Fruit fly (Drosophila melanogaster): Measurements from ENCODE around the gene mtrm.

Gene mtrm

DNA sequence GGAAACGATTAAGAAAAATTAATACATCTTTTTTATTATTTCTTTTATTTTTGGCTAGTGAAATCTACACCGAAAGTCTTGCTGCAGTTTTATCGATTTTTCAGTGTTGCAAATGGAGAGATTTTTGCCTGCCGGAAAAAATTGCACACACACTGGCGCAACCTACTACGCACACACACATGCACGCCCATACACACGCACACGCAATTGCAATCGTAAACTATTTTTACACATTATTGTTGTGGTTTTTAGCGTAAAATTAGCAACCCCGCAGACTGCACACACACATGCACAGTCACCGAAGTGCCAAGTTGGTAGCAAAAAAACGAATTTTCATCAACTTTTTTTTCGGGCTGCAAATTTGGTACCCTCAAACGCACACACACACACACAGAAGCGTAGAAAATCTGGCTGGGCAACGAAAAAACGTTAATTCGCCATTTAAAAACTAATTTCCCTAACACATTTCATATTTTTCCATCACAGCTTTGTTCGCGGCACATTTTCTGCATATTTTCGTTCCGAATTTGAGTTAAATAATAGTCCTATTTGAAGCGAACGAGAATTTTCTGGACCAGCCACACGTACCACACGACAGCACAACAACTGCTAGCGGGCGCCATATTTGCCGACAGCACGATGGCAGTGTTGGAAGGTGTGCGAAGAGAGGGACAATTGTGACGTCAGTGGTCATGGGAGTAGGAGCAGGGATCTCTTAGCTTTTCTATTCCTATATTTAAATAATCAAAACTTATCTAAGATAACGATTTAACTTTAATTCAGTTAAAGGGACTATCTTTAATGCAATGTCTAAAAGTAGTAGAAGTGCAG, 29.1 kb downstream of the mtrm start, which contains the start of gene Unr (continued):
- no peak for TF ChIP-seq gfzf (GFP tag; optimal IDR thresholded peaks at IDR 0.05)
- peak; percentile 57 for TF ChIP-seq scrt (GFP tag; optimal IDR thresholded peaks at IDR 0.05)
- peak; percentile 29 for TF ChIP-seq Max (GFP tag; optimal IDR thresholded peaks at IDR 0.05)
- TF ChIP-seq Dip3 (GFP tag; optimal IDR thresholded peaks at IDR 0.05): peak; percentile 84
- TF ChIP-seq Poxn (GFP tag; IDR thresholded peaks at IDR 0.05): no peak
- peak; percentile 74 for TF ChIP-seq CG3281 (GFP tag; optimal IDR thresholded peaks at IDR 0.05)
- TF ChIP-seq lilli (GFP tag; optimal IDR thresholded peaks at IDR 0.05): peak; percentile 88
- peak; percentile 81 for TF ChIP-seq pum (GFP tag; optimal IDR thresholded peaks at IDR 0.05)
- no peak for TF ChIP-seq z (GFP tag; IDR thresholded peaks at IDR 0.05)
- peak; percentile 85 for TF ChIP-seq CG13624 (GFP tag; optimal IDR thresholded peaks at IDR 0.05)
- TF ChIP-seq CG31365 (tag; optimal IDR thresholded peaks at IDR 0.05): peak; percentile 23
- peak; percentile 52 for TF ChIP-seq CG8281 (tag; optimal IDR thresholded peaks at IDR 0.05)
- TF ChIP-seq fd102C (GFP tag; optimal IDR thresholded peaks at IDR 0.05): peak; percentile 29
- TF ChIP-seq zfh1 (GFP tag; IDR thresholded peaks at IDR 0.05): peak; percentile 86
- TF ChIP-seq CG15479 (GFP tag; optimal IDR thresholded peaks at IDR 0.05): peak; percentile 73
- peak; percentile 78 for TF ChIP-seq NK7.1 (GFP tag; optimal IDR thresholded peaks at IDR 0.05)
- TF ChIP-seq Nf-YC (tag; optimal IDR thresholded peaks at IDR 0.05): peak; percentile 60
- TF ChIP-seq abd-A (tag; optimal IDR thresholded peaks at IDR 0.05): no peak
- TF ChIP-seq amos (GFP tag; IDR thresholded peaks at IDR 0.05; ENCODE audit: partially characterized antibody): no peak; the same call in 1 of the 2 replicates
- TF ChIP-seq CTCF (GFP tag; optimal IDR thresholded peaks at IDR 0.05): no peak
- peak; percentile 86 for TF ChIP-seq caup (GFP tag; optimal IDR thresholded peaks at IDR 0.05; ENCODE audit: severe bottlenecking)
- TF ChIP-seq CG17385 (GFP tag; optimal IDR thresholded peaks at IDR 0.05): peak; percentile 79
- peak; percentile 81 for TF ChIP-seq CG12299 (tag; optimal IDR thresholded peaks at IDR 0.05)
- TF ChIP-seq CG17568 (GFP tag; optimal IDR thresholded peaks at IDR 0.05): peak; percentile 47
- TF ChIP-seq cato (GFP tag; optimal IDR thresholded peaks at IDR 0.05; ENCODE audit: borderline replicate concordance): peak; percentile 48
- TF ChIP-seq Dll (GFP tag; IDR thresholded peaks at IDR 0.05; ENCODE audit: partially characterized antibody): no peak
- TF ChIP-seq sd (tag; optimal IDR thresholded peaks at IDR 0.05): peak; percentile 38
- no peak for TF ChIP-seq Doc2 (GFP tag; IDR thresholded peaks at IDR 0.05)
- TF ChIP-seq sim (GFP tag; IDR thresholded peaks at IDR 0.05): peak; percentile 44; the same call in 1 of the 2 replicates
- TF ChIP-seq Dek (tag; optimal IDR thresholded peaks at IDR 0.05): peak; percentile 70
- TF ChIP-seq CHES-1-like (GFP tag; optimal IDR thresholded peaks at IDR 0.05): peak; percentile 83
- TF ChIP-seq CG1647 (GFP tag; optimal IDR thresholded peaks at IDR 0.05): peak; percentile 73
- TF ChIP-seq Hsf (GFP tag; optimal IDR thresholded peaks at IDR 0.05): peak; percentile 84
- no peak for TF ChIP-seq CG11456 (GFP tag; IDR thresholded peaks at IDR 0.05)
- peak; percentile 88 for TF ChIP-seq chm (GFP tag; IDR thresholded peaks at IDR 0.05)
- no peak for TF ChIP-seq pan (optimal IDR thresholded peaks at IDR 0.05)
- TF ChIP-seq pan (GFP tag; optimal IDR thresholded peaks at IDR 0.05 in 1 of 2, IDR thresholded peaks at IDR 0.05 in 1 of 2): peak in 1 of 2 experiments; percentile 85
- peak; percentile 25 for TF ChIP-seq CG9797 (GFP tag; optimal IDR thresholded peaks at IDR 0.05)
- TF ChIP-seq ind (GFP tag; optimal IDR thresholded peaks at IDR 0.05): peak; percentile 80
- TF ChIP-seq trem (tag; optimal IDR thresholded peaks at IDR 0.05): peak; percentile 63
- TF ChIP-seq wdn (GFP tag; IDR thresholded peaks at IDR 0.05): peak; percentile 77
- TF ChIP-seq CG16863 (GFP tag; optimal IDR thresholded peaks at IDR 0.05): peak; percentile 63
- peak; percentile 74 for TF ChIP-seq grau (tag; optimal IDR thresholded peaks at IDR 0.05)
- TF ChIP-seq HLH3B (GFP tag; IDR thresholded peaks at IDR 0.05): peak; percentile 65
- TF ChIP-seq Drgx (GFP tag; IDR thresholded peaks at IDR 0.05): peak; percentile 68
- TF ChIP-seq CG12155 (GFP tag; optimal IDR thresholded peaks at IDR 0.05): peak; percentile 83
- TF ChIP-seq CG17802 (tag; optimal IDR thresholded peaks at IDR 0.05): no peak
- peak; percentile 63 for TF ChIP-seq Camta (GFP tag; optimal IDR thresholded peaks at IDR 0.05)
- TF ChIP-seq CG15514 (GFP tag; optimal IDR thresholded peaks at IDR 0.05): peak; percentile 77
- peak; percentile 19 for TF ChIP-seq Ravus (GFP tag; IDR thresholded peaks at IDR 0.05)
